Worm (Caenorhabditis elegans) whole organism, young adult: Measurements from ENCODE around the gene mlp-1.

Experiments used
- B0261.1 ChIP-seq: sonication (generic microtip); optimal IDR thresholded peaks from 2 replicates; lab custom pipeline; 2016; ENCODE audit warnings: mild to moderate bottlenecking, missing genetic modification characterization, moderate library complexity, missing compliant biosample characterization
- C17E4.6 ChIP-seq: fragments of 200-800 bp; sonication (Bioruptor generic); IDR thresholded peaks from 2 replicates; pipeline ENCODE4 v1.3.6; 2022; ENCODE audit warnings: missing genetic modification reagents, missing genetic modification characterization, missing compliant biosample characterization
- D2030.7 ChIP-seq: fragments of 200-800 bp; sonication (Bioruptor generic); IDR thresholded peaks from 2 replicates; pipeline ENCODE4 v1.3.6; 2022; ENCODE audit warnings: missing genetic modification reagents, missing genetic modification characterization, missing compliant biosample characterization
- F22D6.2 ChIP-seq: sonication (generic microtip); optimal IDR thresholded peaks from 2 replicates; lab custom pipeline; 2016; ENCODE audit warnings: mild to moderate bottlenecking, missing genetic modification characterization, missing compliant biosample characterization
- F23B12.7 ChIP-seq: sonication (generic microtip); optimal IDR thresholded peaks from 2 replicates; lab custom pipeline; 2017; ENCODE audit warnings: missing genetic modification characterization, mild to moderate bottlenecking, missing compliant biosample characterization, antibody characterized with exemption, moderate library complexity; ENCODE audit not compliant: insufficient read depth
- F33H1.4 ChIP-seq: fragments of 200-800 bp; sonication (Bioruptor generic); IDR thresholded peaks from 2 replicates; pipeline ENCODE4 v1.3.6; 2022; ENCODE audit warnings: missing genetic modification reagents, missing genetic modification characterization, missing compliant biosample characterization
- F39B2.1 ChIP-seq: fragments of 200-800 bp; sonication (Bioruptor generic); IDR thresholded peaks from 2 replicates; pipeline ENCODE4 v1.3.6; 2022; ENCODE audit warnings: missing genetic modification reagents, missing genetic modification characterization, missing compliant biosample characterization
- F55B11.4 ChIP-seq: sonication (generic microtip); optimal IDR thresholded peaks from 2 replicates; lab custom pipeline; 2016; ENCODE audit warnings: missing compliant biosample characterization, missing genetic modification characterization, borderline replicate concordance; ENCODE audit not compliant: insufficient read depth
- K11D2.4 ChIP-seq: fragments of 200-800 bp; sonication (Bioruptor generic); IDR thresholded peaks from 2 replicates; pipeline ENCODE4 v1.3.6; 2022; ENCODE audit warnings: missing genetic modification reagents, missing genetic modification characterization, missing compliant biosample characterization
- T07F8.4 ChIP-seq: sonication (generic microtip); optimal IDR thresholded peaks from 2 replicates; lab custom pipeline; 2016; ENCODE audit warnings: mild to moderate bottlenecking, missing genetic modification characterization, moderate library complexity, missing compliant biosample characterization
- Y53G8AR.9 ChIP-seq: fragments of 200-800 bp; sonication (Bioruptor generic); conservative IDR thresholded peaks from 2 replicates; pipeline ENCODE4 v1.3.6; 2022; ENCODE audit warnings: missing genetic modification reagents, missing genetic modification characterization, missing compliant biosample characterization
- ZK185.1 ChIP-seq: sonication (generic microtip); optimal IDR thresholded peaks from 2 replicates; lab custom pipeline; 2016; ENCODE audit warnings: mild to moderate bottlenecking, missing genetic modification characterization, missing compliant biosample characterization; ENCODE audit not compliant: poor library complexity, severe bottlenecking
- akir-1 ChIP-seq: fragments of 200-800 bp; sonication (Bioruptor generic); optimal IDR thresholded peaks from 2 replicates; lab custom pipeline; 2018; ENCODE audit warnings: mild to moderate bottlenecking, missing genetic modification characterization, moderate library complexity, missing compliant biosample characterization
- atf-7 ChIP-seq: sonication (generic microtip); optimal IDR thresholded peaks from 2 replicates; lab custom pipeline; 2017; ENCODE audit warnings: mild to moderate bottlenecking, missing genetic modification characterization, missing compliant biosample characterization
- athp-1 ChIP-seq: sonication (generic microtip); optimal IDR thresholded peaks from 2 replicates; lab custom pipeline; 2017; ENCODE audit warnings: mild to moderate bottlenecking, missing genetic modification characterization, missing compliant biosample characterization
- attf-5 ChIP-seq: fragments of 200-800 bp; sonication (Bioruptor generic); optimal IDR thresholded peaks from 2 replicates; lab custom pipeline; 2018; ENCODE audit warnings: mild to moderate bottlenecking, missing genetic modification characterization, missing compliant biosample characterization
- attf-6 ChIP-seq: fragments of 200-800 bp; sonication (Bioruptor generic); IDR thresholded peaks from 2 replicates; pipeline ENCODE4 v1.3.6; 2022; ENCODE audit warnings: missing genetic modification reagents, missing genetic modification characterization, missing compliant biosample characterization
- cebp-1 ChIP-seq, 2 experiments: fragments of 200-800 bp in 1 of 2; sonication (Bioruptor generic) in 1 of 2; sonication (generic microtip) in 1 of 2; IDR thresholded peaks in 1 of 2; optimal IDR thresholded peaks in 1 of 2; 2 replicates each; pipeline versions ENCODE4 v1.3.6 to Lab custom; 2017 to 2022; ENCODE audit warnings: missing compliant biosample characterization in 2 of 2, missing genetic modification characterization in 2 of 2, mild to moderate bottlenecking in 1 of 2, missing genetic modification reagents in 1 of 2, moderate library complexity in 1 of 2
- cebp-2 ChIP-seq: fragments of 200-800 bp; sonication (Bioruptor generic); IDR thresholded peaks from 2 replicates; pipeline ENCODE4 v1.3.6; 2022; ENCODE audit warnings: missing genetic modification characterization, missing compliant biosample characterization
- ceh-27 ChIP-seq: fragments of 200-800 bp; sonication (Bioruptor generic); optimal IDR thresholded peaks from 2 replicates; lab custom pipeline; 2018; ENCODE audit warnings: mild to moderate bottlenecking, missing genetic modification characterization, moderate library complexity, missing compliant biosample characterization
- ceh-58 ChIP-seq: fragments of 200-800 bp; sonication (Bioruptor generic); IDR thresholded peaks from 2 replicates; pipeline ENCODE4 v1.3.6; 2022; ENCODE audit warnings: missing genetic modification characterization, missing compliant biosample characterization
- die-1 ChIP-seq: sonication (generic microtip); optimal IDR thresholded peaks from 2 replicates; lab custom pipeline; 2016; ENCODE audit warnings: missing genotype, mild to moderate bottlenecking, missing genetic modification characterization, missing compliant biosample characterization
- dpff-1 ChIP-seq: sonication (generic microtip); optimal IDR thresholded peaks from 2 replicates; lab custom pipeline; 2017; ENCODE audit warnings: mild to moderate bottlenecking, missing genetic modification characterization, missing compliant biosample characterization
- dpl-1 ChIP-seq: fragments of 150-350 bp; optimal IDR thresholded peaks from 2 replicates; lab custom pipeline; 2014; ENCODE audit warnings: missing biosample characterization, missing genetic modification reagents, missing genetic modification characterization
- fkh-3 ChIP-seq: sonication (generic microtip); optimal IDR thresholded peaks from 2 replicates; lab custom pipeline; 2016; ENCODE audit warnings: mild to moderate bottlenecking, missing genetic modification characterization, missing compliant biosample characterization
- him-1 ChIP-seq: sonication (generic microtip); optimal IDR thresholded peaks from 2 replicates; lab custom pipeline; 2016; ENCODE audit warnings: missing genotype, missing genetic modification reagents, missing genetic modification characterization, missing compliant biosample characterization
- hrde-1 ChIP-seq: sonication (generic microtip); optimal IDR thresholded peaks from 2 replicates; lab custom pipeline; 2016; ENCODE audit warnings: missing genetic modification characterization, mild to moderate bottlenecking, missing compliant biosample characterization, moderate library complexity, missing genotype, missing genetic modification reagents, borderline replicate concordance
- hsf-1 ChIP-seq: fragments of 200-800 bp; sonication (Bioruptor generic); IDR thresholded peaks from 2 replicates; pipeline ENCODE4 v1.3.6; 2022; ENCODE audit warnings: missing genetic modification reagents, missing genetic modification characterization, missing compliant biosample characterization
- lin-35 ChIP-seq, 3 experiments: fragments of 150-350 bp in 2 of 3; sonication (generic microtip) in 1 of 3; optimal IDR thresholded peaks; 2 replicates each; lab custom pipeline; 2014 to 2018; ENCODE audit warnings: missing biosample characterization in 3 of 3, missing genetic modification characterization in 3 of 3, missing genetic modification reagents in 3 of 3
- lin-40 ChIP-seq: sonication (generic microtip); optimal IDR thresholded peaks from 2 replicates; lab custom pipeline; 2016; ENCODE audit warnings: missing genetic modification characterization, mild to moderate bottlenecking, missing compliant biosample characterization, missing genotype, missing genetic modification reagents
- lin-54 ChIP-seq: fragments of 200-800 bp; sonication (Bioruptor generic); optimal IDR thresholded peaks from 2 replicates; lab custom pipeline; 2018; ENCODE audit warnings: mild to moderate bottlenecking, missing genetic modification characterization, missing compliant biosample characterization
- madf-10 ChIP-seq: sonication (generic microtip); optimal IDR thresholded peaks from 2 replicates; lab custom pipeline; 2016; ENCODE audit warnings: mild to moderate bottlenecking, missing genetic modification characterization, missing compliant biosample characterization
- madf-3 ChIP-seq: fragments of 200-800 bp; sonication (Bioruptor generic); IDR thresholded peaks from 2 replicates; pipeline ENCODE4 v1.3.6; 2022; ENCODE audit warnings: missing genetic modification reagents, missing genetic modification characterization, missing compliant biosample characterization
- mxl-1 ChIP-seq: sonication (generic microtip); optimal IDR thresholded peaks from 2 replicates; lab custom pipeline; 2016; ENCODE audit warnings: missing genetic modification characterization, missing compliant biosample characterization
- nfyb-1 ChIP-seq: fragments of 200-800 bp; sonication (Bioruptor generic); IDR thresholded peaks from 2 replicates; pipeline ENCODE4 v1.3.6; 2022; ENCODE audit warnings: missing genetic modification reagents, missing genetic modification characterization, missing compliant biosample characterization
- nhr-80 ChIP-seq: sonication (generic microtip); optimal IDR thresholded peaks from 2 replicates; lab custom pipeline; 2016; ENCODE audit warnings: missing genetic modification characterization, missing compliant biosample characterization
- rcor-1 ChIP-seq: fragments of 200-800 bp; sonication (Bioruptor generic); IDR thresholded peaks from 2 replicates; pipeline ENCODE4 v1.3.6; 2022; ENCODE audit warnings: missing genetic modification reagents, missing genetic modification characterization, missing compliant biosample characterization
- repo-1 ChIP-seq: sonication (generic microtip); optimal IDR thresholded peaks from 2 replicates; lab custom pipeline; 2017; ENCODE audit warnings: mild to moderate bottlenecking, missing genetic modification characterization, missing compliant biosample characterization
- rpc-1 ChIP-seq, 2 experiments: fragments of 150-350 bp in 1 of 2; sonication (generic microtip) in 1 of 2; optimal IDR thresholded peaks; 2 replicates each; lab custom pipeline; 2014 to 2018; ENCODE audit warnings: missing biosample characterization in 1 of 2, missing genetic modification characterization in 1 of 2, missing genetic modification reagents in 1 of 2, missing genotype in 1 of 2
- sdz-38 ChIP-seq: sonication (generic microtip); optimal IDR thresholded peaks from 2 replicates; lab custom pipeline; 2016; ENCODE audit warnings: missing genotype, missing genetic modification characterization, missing compliant biosample characterization
- tbx-9 ChIP-seq: sonication (generic microtip); optimal IDR thresholded peaks from 2 replicates; lab custom pipeline; 2016; ENCODE audit warnings: borderline replicate concordance, missing genetic modification characterization, inconsistent platforms, missing compliant biosample characterization
- unc-130 ChIP-seq: sonication (generic microtip); optimal IDR thresholded peaks from 2 replicates; lab custom pipeline; 2016; ENCODE audit warnings: missing genetic modification reagents, missing genetic modification characterization, missing compliant biosample characterization
- unc-62 ChIP-seq: fragments of 150-350 bp; optimal IDR thresholded peaks from 2 replicates; lab custom pipeline; 2014; ENCODE audit warnings: missing biosample characterization, missing genetic modification reagents, missing genetic modification characterization
- xnd-1 ChIP-seq: sonication (generic microtip); optimal IDR thresholded peaks from 2 replicates; lab custom pipeline; 2016; ENCODE audit warnings: missing genotype, missing genetic modification reagents, missing genetic modification characterization, missing compliant biosample characterization
- zfh-2 ChIP-seq: fragments of 200-800 bp; sonication (Bioruptor generic); conservative IDR thresholded peaks from 2 replicates; pipeline ENCODE4 v1.3.6; 2022; ENCODE audit warnings: missing genetic modification reagents, missing genetic modification characterization, missing compliant biosample characterization
- ztf-18 ChIP-seq: sonication (generic microtip); optimal IDR thresholded peaks from 2 replicates; lab custom pipeline; 2016; ENCODE audit warnings: missing genotype, mild to moderate bottlenecking, missing genetic modification characterization, missing compliant biosample characterization
- ztf-25 ChIP-seq: fragments of 200-800 bp; sonication (Bioruptor generic); IDR thresholded peaks from 2 replicates; pipeline ENCODE4 v1.3.6; 2022; ENCODE audit warnings: missing genetic modification reagents, missing genetic modification characterization, missing compliant biosample characterization

Gene mlp-1

DNA sequence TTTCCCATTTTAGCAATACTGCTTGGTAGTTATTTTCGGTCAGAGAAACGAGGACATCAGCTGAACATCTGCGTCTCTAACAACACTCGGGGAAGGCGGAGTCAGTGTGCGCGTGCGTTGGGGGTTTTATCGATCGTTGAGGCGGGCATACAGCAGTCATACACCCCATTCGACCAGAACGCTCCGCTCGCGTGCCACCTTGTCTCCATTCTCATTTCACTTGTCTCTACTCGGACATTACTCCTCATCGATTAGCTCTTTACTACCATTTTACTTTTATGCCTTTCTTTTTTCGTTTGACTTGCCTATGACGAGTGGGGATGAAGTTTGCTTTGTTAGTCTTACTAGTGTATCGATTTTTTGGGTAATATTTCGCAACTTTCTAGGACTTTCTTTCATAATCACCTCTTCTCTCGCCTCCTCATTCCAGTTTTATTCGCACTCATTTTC lies 34.3 kb downstream of the mlp-1 start (continued):
- TF ChIP-seq dpff-1 (tag; lab: Kevin White, UChicago) (no peak), unc-130 (GFP tag; lab: Kevin White, UChicago) (no peak), ceh-27 (peak; percentile 72), him-1 (tag; lab: Kevin White, UChicago) (no peak), cebp-2 (GFP tag; lab: Robert Waterston, UW) (peak; percentile 22; the same call in 1 of the 2 replicates), repo-1 (tag; lab: Kevin White, UChicago) (no peak), sdz-38 (tag; lab: Kevin White, UChicago) (no peak), B0261.1 (no peak), F23B12.7 (tag; lab: Kevin White, UChicago) (no peak), ztf-18 (tag; lab: Kevin White, UChicago) (peak; percentile 10), die-1 (tag; lab: Kevin White, UChicago) (peak; percentile 59), ZK185.1 (tag; lab: Kevin White, UChicago) (no peak), ceh-58 (GFP tag; lab: Robert Waterston, UW) (peak; percentile 2; the same call in 1 of the 2 replicates), attf-5 (GFP tag; lab: Kevin White, UChicago) (peak; percentile 66), nfyb-1 (GFP tag; lab: Robert Waterston, UW) (peak; percentile 50; the same call in 1 of the 2 replicates), F39B2.1 (GFP tag; lab: Robert Waterston, UW) (no peak), lin-54 (peak; percentile 20), mxl-1 (no peak), lin-35 (GFP tag; optimal IDR thresholded peaks at IDR 0.05; lab: Kevin White, UChicago) (peak in 1 of 3 experiments; percentile 24), hrde-1 (tag; lab: Kevin White, UChicago) (no peak), tbx-9 (tag; lab: Kevin White, UChicago) (no peak), F33H1.4 (peak; percentile 38; the same call in 1 of the 2 replicates), xnd-1 (tag; lab: Kevin White, UChicago) (no peak), rcor-1 (GFP tag; lab: Robert Waterston, UW) (peak; percentile 58; the same call in 1 of the 2 replicates), akir-1 (GFP tag; lab: Kevin White, UChicago) (no peak), madf-10 (tag; lab: Kevin White, UChicago) (peak; percentile 44), dpl-1 (GFP tag; lab: Kevin White, UChicago) (no peak), zfh-2 (GFP tag; lab: Robert Waterston, UW) (0 out of 2 replicates have a peak, but pooled peaks have one; percentile 6), lin-40 (tag; lab: Kevin White, UChicago) (peak; percentile 45), fkh-3 (tag; lab: Kevin White, UChicago) (no peak), F22D6.2 (tag; lab: Kevin White, UChicago) (no peak), madf-3 (peak; percentile 24), Y53G8AR.9 (GFP tag; lab: Robert Waterston, UW) (peak; percentile 80), unc-62 (GFP tag; lab: Kevin White, UChicago) (no peak), ztf-25 (GFP tag; lab: Robert Waterston, UW) (no peak), F55B11.4 (tag; lab: Kevin White, UChicago) (no peak), attf-6 (GFP tag; lab: Robert Waterston, UW) (no peak), T07F8.4 (tag; lab: Kevin White, UChicago) (peak; percentile 13), D2030.7 (no peak), C17E4.6 (GFP tag; lab: Robert Waterston, UW) (no peak), nhr-80 (peak; percentile 58), athp-1 (tag; lab: Kevin White, UChicago) (no peak), K11D2.4 (GFP tag; lab: Robert Waterston, UW) (no peak), cebp-1 (GFP tag; IDR thresholded peaks at IDR 0.05; lab: Robert Waterston, UW) (peak; percentile 64; the same call in 1 of the 2 replicates), cebp-1 (tag; optimal IDR thresholded peaks at IDR 0.05; lab: Kevin White, UChicago) (peak; percentile 95), rpc-1 (optimal IDR thresholded peaks at IDR 0.05; lab: Kevin White, UChicago) (no peak), rpc-1 (tag; optimal IDR thresholded peaks at IDR 0.05; lab: Kevin White, UChicago) (no peak), hsf-1 (GFP tag; lab: Robert Waterston, UW) (peak; percentile 51), atf-7 (tag; lab: Kevin White, UChicago) (peak; percentile 67)
